Worm (Caenorhabditis elegans) whole organism, early embryonic: Measurements from ENCODE around the gene C30G12.1.

Experiments used
- F13C5.2 ChIP-seq: sonication (generic microtip); optimal IDR thresholded peaks from 2 replicates; lab custom pipeline; 2017; ENCODE audit warnings: mild to moderate bottlenecking, missing genetic modification characterization, inconsistent platforms, missing compliant biosample characterization
- ama-1 ChIP-seq: fragments of 150-350 bp; optimal IDR thresholded peaks from 2 replicates; lab custom pipeline; 2014
- pes-1 ChIP-seq: fragments of 200-800 bp; sonication (Bioruptor generic); IDR thresholded peaks from 2 replicates; pipeline ENCODE4 v1.3.6; 2022; ENCODE audit warnings: missing genetic modification reagents, missing genetic modification characterization, missing compliant biosample characterization
- scrt-1 ChIP-seq: fragments of 200-800 bp; sonication (Bioruptor generic); IDR thresholded peaks from 2 replicates; pipeline ENCODE4 v1.3.6; 2022; ENCODE audit warnings: missing genetic modification characterization, missing compliant biosample characterization
- tra-4 ChIP-seq: sonication (generic microtip); optimal IDR thresholded peaks from 2 replicates; lab custom pipeline; 2017; ENCODE audit warnings: missing genetic modification characterization, missing compliant biosample characterization

DNA sequence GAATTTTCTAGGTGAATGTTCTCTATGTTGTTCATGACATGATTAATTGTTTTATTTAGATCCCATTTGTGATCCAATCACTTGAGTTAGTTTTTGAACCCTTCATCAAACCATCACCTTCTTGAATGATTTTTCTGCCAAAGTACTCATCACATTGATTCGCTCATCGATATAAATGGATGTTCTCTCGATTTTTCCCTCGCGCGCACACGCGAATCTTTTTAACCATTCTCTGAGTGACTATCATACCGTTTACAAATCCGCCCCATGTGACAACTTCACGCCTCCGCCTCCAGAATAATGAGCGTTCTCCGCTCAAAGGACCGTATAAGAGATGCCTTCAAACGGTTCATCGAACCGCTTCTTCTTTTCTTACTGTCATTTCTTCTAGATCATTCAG is 43.7 kb downstream of the C30G12.1 start:
- TF ChIP-seq scrt-1 (GFP tag; lab: Robert Waterston, UW) (no peak), F13C5.2 (no peak), ama-1 (lab: Kevin White, UChicago) (no peak), pes-1 (GFP tag; lab: Robert Waterston, UW) (no peak), tra-4 (tag; lab: Kevin White, UChicago) (no peak)
